Fruit fly (Drosophila melanogaster) whole organism, pupa: ENCODE data around the gene S-Lap3.

Experiments used
- CG10348 ChIP-seq: fragments of 200-800 bp; sonication (Bioruptor generic); IDR thresholded peaks from 2 replicates; pipeline ENCODE4 v1.3.6; 2022; ENCODE audit warnings: missing biosample characterization, missing genetic modification characterization
- CG12605 ChIP-seq: fragments of 200-800 bp; sonication (Bioruptor generic); IDR thresholded peaks from 2 replicates; pipeline ENCODE4 v1.3.6; 2022; ENCODE audit warnings: missing biosample characterization, missing genetic modification characterization
- CG13204 ChIP-seq: fragments of 200-800 bp; sonication (Bioruptor generic); optimal IDR thresholded peaks from 2 replicates; lab custom pipeline; 2018; ENCODE audit warnings: missing biosample characterization, mild to moderate bottlenecking, missing genetic modification characterization, moderate library complexity
- CG14655 ChIP-seq: fragments of 200-800 bp; sonication (Bioruptor generic); optimal IDR thresholded peaks from 3 replicates; lab custom pipeline; 2017; ENCODE audit warnings: mild to moderate bottlenecking, missing biosample characterization, missing genetic modification reagents, missing genetic modification characterization
- CG15710 ChIP-seq: fragments of 200-800 bp; sonication (Bioruptor generic); optimal IDR thresholded peaks from 2 replicates; lab custom pipeline; 2018; ENCODE audit warnings: missing biosample characterization, mild to moderate bottlenecking, missing genetic modification characterization, moderate library complexity
- CG17806 ChIP-seq: fragments of 200-800 bp; sonication (Bioruptor generic); optimal IDR thresholded peaks from 2 replicates; lab custom pipeline; 2018; ENCODE audit warnings: missing biosample characterization, mild to moderate bottlenecking, missing genetic modification characterization, moderate library complexity
- CG32121 ChIP-seq: fragments of 200-800 bp; sonication (Bioruptor generic); IDR thresholded peaks from 2 replicates; pipeline ENCODE4 v1.3.6; 2022; ENCODE audit warnings: missing biosample characterization, missing genetic modification characterization
- CG34367 ChIP-seq: fragments of 200-800 bp; sonication (Bioruptor generic); optimal IDR thresholded peaks from 2 replicates; lab custom pipeline; 2018; ENCODE audit warnings: missing biosample characterization, mild to moderate bottlenecking, missing genetic modification characterization
- CG4496 ChIP-seq: fragments of 200-800 bp; sonication (Bioruptor generic); IDR thresholded peaks from 3 replicates; pipeline ENCODE4 v1.3.6; 2022; ENCODE audit warnings: missing biosample characterization, missing genetic modification characterization
- CG8159 ChIP-seq: fragments of 200-800 bp; sonication (Bioruptor generic); optimal IDR thresholded peaks from 3 replicates; lab custom pipeline; 2018; ENCODE audit warnings: missing biosample characterization, mild to moderate bottlenecking, missing genetic modification characterization, moderate library complexity
- CG8301 ChIP-seq: fragments of 200-800 bp; sonication (Bioruptor generic); optimal IDR thresholded peaks from 2 replicates; lab custom pipeline; 2018; ENCODE audit warnings: missing biosample characterization, mild to moderate bottlenecking, missing genetic modification characterization
- CG9948 ChIP-seq: fragments of 200-800 bp; sonication (Bioruptor generic); optimal IDR thresholded peaks from 2 replicates; lab custom pipeline; 2018; ENCODE audit warnings: missing biosample characterization, mild to moderate bottlenecking, missing genetic modification characterization, moderate library complexity
- D1 ChIP-seq: fragments of 200-800 bp; sonication (Bioruptor generic); optimal IDR thresholded peaks from 2 replicates; lab custom pipeline; 2018; ENCODE audit warnings: missing biosample characterization, mild to moderate bottlenecking, missing genetic modification characterization, moderate library complexity
- EcR ChIP-seq: fragments of 200-800 bp; sonication (Bioruptor generic); optimal IDR thresholded peaks from 3 replicates; lab custom pipeline; 2019; ENCODE audit warnings: missing biosample characterization, missing genetic modification characterization, mild to moderate bottlenecking, moderate library complexity, missing genetic modification reagents
- Ets98B ChIP-seq: fragments of 200-800 bp; sonication (Bioruptor generic); IDR thresholded peaks from 2 replicates; pipeline ENCODE4 v1.3.6; 2022; ENCODE audit warnings: missing biosample characterization, missing genetic modification characterization
- Pif1A ChIP-seq: fragments of 200-800 bp; sonication (Bioruptor generic); optimal IDR thresholded peaks from 3 replicates; lab custom pipeline; 2016; ENCODE audit warnings: missing biosample characterization, missing genetic modification characterization
- Pif1B ChIP-seq: fragments of 200-800 bp; sonication (Bioruptor generic); optimal IDR thresholded peaks from 3 replicates; lab custom pipeline; 2016; ENCODE audit warnings: missing biosample characterization, missing genetic modification characterization
- Snoo ChIP-seq: fragments of 200-800 bp; sonication (Bioruptor generic); optimal IDR thresholded peaks from 3 replicates; lab custom pipeline; 2017; ENCODE audit warnings: missing biosample characterization, mild to moderate bottlenecking, missing genetic modification characterization, inconsistent platforms
- fd96Ca ChIP-seq: fragments of 200-800 bp; sonication (Bioruptor generic); IDR thresholded peaks from 3 replicates; pipeline ENCODE4 v1.3.6; 2022; ENCODE audit warnings: missing biosample characterization, missing genetic modification characterization
- gl ChIP-seq: fragments of 200-800 bp; sonication (Bioruptor generic); optimal IDR thresholded peaks from 2 replicates; lab custom pipeline; 2018; ENCODE audit warnings: missing biosample characterization, mild to moderate bottlenecking, missing genetic modification characterization
- rn ChIP-seq: fragments of 200-800 bp; sonication (Bioruptor generic); IDR thresholded peaks from 2 replicates; pipeline ENCODE4 v1.3.6; 2022; ENCODE audit warnings: missing biosample characterization, missing genetic modification characterization

S-Lap3 gene

DNA sequence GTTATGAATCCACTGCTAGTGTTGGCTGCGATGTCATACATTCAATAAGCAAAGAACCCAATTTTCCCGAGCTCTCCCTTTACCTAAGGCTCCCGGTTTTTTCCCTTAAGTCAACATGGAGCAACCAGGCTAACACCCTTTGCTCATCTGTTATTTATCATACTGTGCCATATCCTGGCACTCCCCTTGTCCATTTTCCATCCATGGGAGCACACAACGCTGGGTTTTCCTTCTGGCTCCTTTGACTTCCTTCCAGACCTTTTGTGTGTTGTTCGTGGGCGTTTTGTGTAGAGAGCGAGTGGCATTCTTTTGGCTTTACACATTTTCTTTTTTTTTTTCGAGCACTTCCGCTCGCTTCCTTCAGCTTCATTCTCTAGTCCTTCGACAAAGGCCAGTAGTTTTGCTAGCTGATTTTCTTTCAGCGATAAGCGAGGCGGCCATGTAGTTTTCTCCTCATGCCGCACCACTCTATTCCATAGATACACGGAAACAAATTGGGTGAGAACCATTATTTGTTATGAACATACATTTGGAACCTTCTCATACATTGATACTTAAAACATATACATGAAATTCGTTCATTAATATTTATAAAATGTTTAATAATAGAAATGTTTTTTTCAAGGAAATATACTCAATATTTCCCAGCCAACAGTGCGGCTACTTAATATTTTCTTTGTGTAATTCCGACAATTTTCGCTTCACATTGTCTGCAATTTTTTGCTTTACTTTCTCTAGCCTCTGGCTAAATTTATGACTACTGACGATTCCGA lies 31.1 kb downstream of the S-Lap3 start:
- TF ChIP-seq CG10348 (no peak), CG32121 (GFP tag; lab: Robert Waterston, UW) (no peak), CG8159 (no peak), Pif1B (no peak), CG15710 (no peak), Pif1A (GFP tag; lab: Kevin White, UChicago) (no peak), CG4496 (GFP tag; lab: Robert Waterston, UW) (no peak), CG8301 (tag; lab: Kevin White, UChicago) (no peak), Ets98B (GFP tag; lab: Robert Waterston, UW) (no peak), EcR (GFP tag; lab: Kevin White, UChicago) (no peak)

DNA sequence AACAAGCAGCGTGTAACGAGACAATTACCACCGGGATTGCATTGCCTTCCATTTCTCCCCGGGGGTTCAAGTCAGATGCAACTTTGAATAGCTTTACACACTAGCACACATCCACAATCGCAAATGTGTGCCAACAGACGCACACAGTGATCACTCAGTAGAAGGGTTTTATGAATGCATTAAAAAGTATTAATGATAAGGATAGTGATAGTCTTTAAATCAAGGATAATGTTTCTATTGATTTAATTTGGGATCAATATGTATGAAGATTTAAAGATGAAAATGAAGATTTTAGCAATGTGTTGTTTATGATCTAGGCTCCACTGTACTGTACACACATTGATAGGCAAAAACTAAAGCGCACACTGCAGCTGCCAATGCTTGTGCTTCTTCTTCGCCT lies 39.6 kb downstream of the S-Lap3 start:
- no peak for TF ChIP-seq CG13204
- TF ChIP-seq rn, result no peak
- TF ChIP-seq fd96Ca (GFP tag; lab: Robert Waterston, UW), result 0 out of 3 replicates have a peak, but pooled peaks have one; percentile 25
- no peak for TF ChIP-seq D1 (tag; lab: Kevin White, UChicago)
- TF ChIP-seq CG17806 (tag; lab: Kevin White, UChicago), result no peak
- peak; percentile 42 for TF ChIP-seq CG14655 (GFP tag; lab: Kevin White, UChicago)
- TF ChIP-seq CG32121 (GFP tag; lab: Robert Waterston, UW), result peak; percentile 39; the same call in 1 of the 2 replicates
- no peak for TF ChIP-seq gl
- TF ChIP-seq CG8301 (tag; lab: Kevin White, UChicago), result peak; percentile 33
- no peak for TF ChIP-seq Snoo
- TF ChIP-seq CG10348, result no peak
- peak; percentile 9 for TF ChIP-seq CG9948 (tag; lab: Kevin White, UChicago)
- no peak for TF ChIP-seq CG34367 (tag; lab: Kevin White, UChicago)
- TF ChIP-seq CG12605 (GFP tag; lab: Robert Waterston, UW), result peak; percentile 41; the same call in 1 of the 2 replicates
- no peak for TF ChIP-seq EcR (GFP tag; lab: Kevin White, UChicago)
- peak; percentile 5 for TF ChIP-seq CG15710
- no peak for TF ChIP-seq Pif1B
- TF ChIP-seq Ets98B (GFP tag; lab: Robert Waterston, UW), result no peak; the same call in 1 of the 2 replicates
- TF ChIP-seq CG4496 (GFP tag; lab: Robert Waterston, UW), result 0 out of 3 replicates have a peak, but pooled peaks have one; percentile 34
- TF ChIP-seq CG8159, result peak; percentile 10

DNA sequence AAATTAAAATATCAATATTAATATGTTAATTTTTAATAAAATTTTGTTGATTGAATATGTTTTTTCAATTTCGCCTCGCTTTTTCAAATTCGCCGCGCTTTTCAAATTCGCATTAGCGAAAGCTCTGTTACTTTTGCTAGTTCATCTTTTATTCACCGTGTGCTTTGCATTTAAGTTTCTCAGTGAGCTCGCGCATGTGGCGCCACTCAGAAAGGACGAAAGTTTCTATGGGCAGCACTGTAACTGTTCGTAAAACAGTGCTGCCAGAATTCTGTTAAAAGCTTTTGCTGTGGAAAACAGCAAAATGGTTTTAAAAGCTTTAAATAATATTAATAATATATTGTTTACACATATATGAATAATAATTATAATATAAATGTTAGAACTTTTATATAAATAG lies 43.0 kb downstream of the S-Lap3 start:
- TF ChIP-seq CG14655 (GFP tag; lab: Kevin White, UChicago), result no peak
- no peak for TF ChIP-seq CG12605 (GFP tag; lab: Robert Waterston, UW)
- TF ChIP-seq CG34367 (tag; lab: Kevin White, UChicago), result no peak
- no peak for TF ChIP-seq CG4496 (GFP tag; lab: Robert Waterston, UW)

DNA sequence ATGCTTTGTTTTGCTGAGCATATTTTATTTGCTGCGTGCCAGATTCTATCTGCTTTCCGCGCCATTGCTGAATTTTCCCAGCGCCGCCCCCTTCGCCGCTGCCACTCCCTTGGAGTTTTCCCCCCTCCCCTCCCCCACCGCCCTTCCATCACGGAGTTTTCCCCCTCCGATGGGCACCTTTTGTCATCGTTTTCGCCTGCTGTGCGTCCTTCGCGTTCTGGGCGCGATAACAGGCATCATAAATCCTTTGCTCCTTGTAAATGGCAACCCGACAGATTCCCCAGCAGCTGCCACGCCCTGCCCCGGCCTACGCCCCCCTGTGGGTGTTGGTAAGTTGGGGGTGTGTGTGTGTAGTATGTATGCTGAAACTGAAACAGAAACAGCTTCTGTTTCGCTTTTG lies 48.4 kb downstream of the S-Lap3 start:
- TF ChIP-seq CG34367 (tag; lab: Kevin White, UChicago), result no peak
- TF ChIP-seq Snoo, result no peak
- TF ChIP-seq CG8159, result no peak
- TF ChIP-seq CG32121 (GFP tag; lab: Robert Waterston, UW), result no peak
- TF ChIP-seq rn, result no peak
- TF ChIP-seq gl, result no peak
- no peak for TF ChIP-seq CG12605 (GFP tag; lab: Robert Waterston, UW)

DNA sequence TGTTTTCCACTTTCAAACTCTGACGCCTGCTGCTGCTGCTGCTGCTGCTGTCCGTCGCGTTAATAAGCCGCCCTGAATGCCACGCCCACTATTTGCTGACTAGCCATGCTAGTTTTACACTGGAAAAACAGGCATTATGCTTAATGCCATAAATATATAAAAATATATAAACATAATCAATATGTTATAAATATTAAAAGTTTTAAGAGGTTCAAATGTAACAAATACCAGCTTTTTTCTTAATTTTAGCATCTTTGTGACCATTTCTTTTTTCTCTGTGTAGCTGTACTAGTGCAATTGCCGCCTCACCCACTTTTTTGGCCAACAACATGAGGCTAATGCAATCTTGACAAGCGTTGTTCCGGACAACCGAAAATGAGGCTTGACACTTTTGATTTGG lies 49.8 kb downstream of the S-Lap3 start:
- peak; percentile 15 for TF ChIP-seq CG8159
- no peak for TF ChIP-seq CG10348
- TF ChIP-seq CG34367 (tag; lab: Kevin White, UChicago), result no peak
- TF ChIP-seq CG17806 (tag; lab: Kevin White, UChicago), result no peak
- TF ChIP-seq, all 21 proteins: peak for 1

DNA sequence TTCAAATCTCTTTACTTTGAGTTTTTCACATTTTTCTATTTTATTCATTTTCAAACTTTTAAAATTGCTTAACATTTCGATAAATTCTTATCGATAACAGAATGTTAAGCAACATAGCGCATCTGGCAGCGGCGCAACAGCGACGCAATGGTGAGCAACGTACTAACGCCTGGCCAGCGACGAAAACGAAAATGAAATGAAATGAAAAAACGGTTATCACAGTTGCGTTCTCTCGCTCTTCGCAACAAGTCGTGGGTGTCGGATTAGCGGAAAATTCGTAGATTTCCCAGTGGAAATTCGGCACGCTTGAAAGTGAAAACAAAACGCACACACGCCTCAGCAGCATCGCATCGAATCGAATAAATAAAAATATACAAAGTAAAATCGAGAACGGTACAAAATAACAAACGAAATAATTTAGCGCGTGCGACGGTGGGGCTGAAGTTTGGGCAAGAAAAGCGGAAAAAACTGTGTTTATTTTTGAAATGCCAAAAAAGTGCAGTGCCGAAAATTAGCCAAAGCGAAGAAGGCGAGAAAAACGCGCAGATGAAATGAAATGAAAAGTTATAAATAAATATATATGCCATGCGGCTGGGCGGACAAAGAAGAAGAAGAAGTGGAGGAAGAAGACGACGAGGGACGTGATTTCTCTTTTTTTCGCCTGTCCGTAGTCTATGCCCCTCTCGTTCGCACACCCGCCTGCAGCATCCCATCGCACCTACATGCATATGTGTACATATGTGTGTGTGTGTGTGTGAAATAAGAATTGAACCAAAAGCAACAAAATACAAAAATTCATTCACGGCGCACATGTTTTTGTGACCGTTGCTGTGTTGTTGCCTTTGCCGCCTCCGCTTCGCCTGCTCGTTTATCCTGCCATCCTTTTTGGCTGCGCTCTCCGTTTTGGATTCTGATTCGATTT lies 51.1 kb downstream of the S-Lap3 start:
- TF ChIP-seq CG34367 (tag; lab: Kevin White, UChicago) (peak; percentile 22), Pif1A (GFP tag; lab: Kevin White, UChicago) (no peak), CG12605 (GFP tag; lab: Robert Waterston, UW) (peak; percentile 47; the same call in 1 of the 2 replicates), CG4496 (GFP tag; lab: Robert Waterston, UW) (peak; percentile 34; the same call in 1 of the 3 replicates), D1 (tag; lab: Kevin White, UChicago) (peak; percentile 73), Snoo (no peak), CG14655 (GFP tag; lab: Kevin White, UChicago) (peak; percentile 12), fd96Ca (GFP tag; lab: Robert Waterston, UW) (peak; percentile 41; the same call in 2 of the 3 replicates), EcR (GFP tag; lab: Kevin White, UChicago) (no peak), CG32121 (GFP tag; lab: Robert Waterston, UW) (peak; percentile 25; the same call in 1 of the 2 replicates), CG13204 (peak; percentile 22), Ets98B (GFP tag; lab: Robert Waterston, UW) (peak; percentile 15; the same call in 1 of the 2 replicates)
